Worm (Caenorhabditis elegans) whole organism, L4/young adult: ENCODE measurements around the gene irld-1.

ENCODE experiments used
- W03F9.2 ChIP-seq: fragments of 150-350 bp; optimal IDR thresholded peaks from 2 replicates; lab custom pipeline; 2014; ENCODE audit warnings: missing biosample characterization, missing genetic modification characterization
- him-1 ChIP-seq: sonication (generic microtip); optimal IDR thresholded peaks from 2 replicates; lab custom pipeline; 2016; ENCODE audit warnings: missing genotype, missing genetic modification reagents, missing genetic modification characterization, missing compliant biosample characterization

- TF ChIP-seq him-1 (tag; lab: Kevin White, UChicago) = no peak
- no peak for TF ChIP-seq W03F9.2 (tag; lab: Kevin White, UChicago)
Measured at ce11 chrV:4364517-4364916, 28.0 kb downstream of the irld-1 start, which contains the start of gene grl-13.
